Fruit fly (Drosophila melanogaster) whole organism, embryonic: ENCODE results near the gene east.
A peak's percentile ranks its signal among the peaks of the same experiment; 100 is the strongest.

ENCODE experiments used
- ATbp ChIP-seq: fragments of 200-800 bp; sonication (Bioruptor generic); optimal IDR thresholded peaks from 2 replicates; lab custom pipeline; 2017; ENCODE audit warnings: missing biosample characterization, mild to moderate bottlenecking, missing genetic modification characterization, missing genetic modification reagents
- Adf1 ChIP-seq: fragments of 200-800 bp; sonication (Bioruptor generic); IDR thresholded peaks from 2 replicates; pipeline ENCODE4 v1.3.6; 2022; ENCODE audit warnings: missing biosample characterization, missing genetic modification characterization
- Blimp-1 ChIP-seq: fragments of 200-800 bp; sonication (Bioruptor generic); optimal IDR thresholded peaks from 3 replicates; lab custom pipeline; 2018; ENCODE audit warnings: missing biosample characterization, missing genetic modification characterization, mild to moderate bottlenecking, moderate library complexity, missing genetic modification reagents
- CG10431 ChIP-seq: fragments of 200-800 bp; sonication (Bioruptor generic); optimal IDR thresholded peaks from 3 replicates; lab custom pipeline; 2018; ENCODE audit warnings: missing biosample characterization, mild to moderate bottlenecking, missing genetic modification characterization
- CG13296 ChIP-seq: fragments of 200-800 bp; sonication (Bioruptor generic); optimal IDR thresholded peaks from 3 replicates; lab custom pipeline; 2018; ENCODE audit warnings: missing biosample characterization, mild to moderate bottlenecking, missing genetic modification characterization
- CG14050 ChIP-seq: fragments of 200-800 bp; sonication (Bioruptor generic); IDR thresholded peaks from 3 replicates; pipeline ENCODE4 v1.3.6; 2022; ENCODE audit warnings: missing biosample characterization, missing genetic modification characterization
- CG14441 ChIP-seq: fragments of 200-800 bp; sonication (Bioruptor generic); IDR thresholded peaks from 2 replicates; pipeline ENCODE4 v1.3.6; 2022; ENCODE audit warnings: missing biosample characterization, missing genetic modification characterization
- CG14667 ChIP-seq: fragments of 200-800 bp; sonication (Bioruptor generic); IDR thresholded peaks from 2 replicates; pipeline ENCODE4 v1.3.6; 2022; ENCODE audit warnings: missing biosample characterization, missing genetic modification characterization
- CG1529 ChIP-seq: fragments of 200-800 bp; sonication (Bioruptor generic); optimal IDR thresholded peaks from 3 replicates; lab custom pipeline; 2018; ENCODE audit warnings: missing biosample characterization, missing genetic modification characterization
- CG17802 ChIP-seq: fragments of 200-800 bp; sonication (Bioruptor generic); optimal IDR thresholded peaks from 2 replicates; lab custom pipeline; 2018; ENCODE audit warnings: missing biosample characterization, mild to moderate bottlenecking, missing genetic modification characterization, moderate library complexity
- CG3407 ChIP-seq: fragments of 200-800 bp; sonication (Bioruptor generic); optimal IDR thresholded peaks from 2 replicates; lab custom pipeline; 2018; ENCODE audit warnings: missing biosample characterization, mild to moderate bottlenecking, missing genetic modification characterization
- CG4282 ChIP-seq: fragments of 200-800 bp; sonication (Bioruptor generic); optimal IDR thresholded peaks from 2 replicates; lab custom pipeline; 2016; ENCODE audit warnings: missing biosample characterization, missing genetic modification characterization
- CG4360 ChIP-seq: fragments of 200-800 bp; sonication (Bioruptor generic); IDR thresholded peaks from 2 replicates; pipeline ENCODE4 v1.3.6; 2022; ENCODE audit warnings: missing biosample characterization, missing genetic modification characterization
- CG43689 ChIP-seq: fragments of 200-800 bp; sonication (Bioruptor generic); IDR thresholded peaks from 2 replicates; pipeline ENCODE4 v1.3.6; 2022; ENCODE audit warnings: missing biosample characterization, missing genetic modification characterization
- CG4707 ChIP-seq: fragments of 200-800 bp; sonication (Bioruptor generic); optimal IDR thresholded peaks from 2 replicates; lab custom pipeline; 2018; ENCODE audit warnings: missing biosample characterization, mild to moderate bottlenecking, missing genetic modification characterization, moderate library complexity
- CG5180 ChIP-seq: fragments of 200-800 bp; sonication (Bioruptor generic); optimal IDR thresholded peaks from 3 replicates; lab custom pipeline; 2017; ENCODE audit warnings: missing biosample characterization, missing genetic modification characterization, mild to moderate bottlenecking, moderate library complexity, missing genetic modification reagents
- CG6272 ChIP-seq: fragments of 200-800 bp; sonication (Bioruptor generic); IDR thresholded peaks from 2 replicates; pipeline ENCODE4 v1.3.6; 2022; ENCODE audit warnings: missing biosample characterization, missing genetic modification characterization
- CG7357 ChIP-seq: fragments of 200-800 bp; sonication (Bioruptor generic); IDR thresholded peaks from 3 replicates; pipeline ENCODE4 v1.3.6; 2022; ENCODE audit warnings: missing biosample characterization, missing genetic modification characterization
- CG8290 ChIP-seq, 3 experiments: fragments of 200-800 bp; sonication (Bioruptor generic); optimal IDR thresholded peaks; 2 replicates each; lab custom pipeline; 2016 to 2019; ENCODE audit warnings: missing biosample characterization in 3 of 3, missing genetic modification characterization in 3 of 3, mild to moderate bottlenecking in 2 of 3, moderate library complexity in 1 of 3
- CG8924 ChIP-seq: fragments of 200-800 bp; optimal IDR thresholded peaks from 3 replicates; lab custom pipeline; 2019; ENCODE audit warnings: missing biosample characterization, mild to moderate bottlenecking, missing genetic modification characterization, moderate library complexity
- CG9609 ChIP-seq: fragments of 200-800 bp; sonication (Bioruptor generic); optimal IDR thresholded peaks from 3 replicates; lab custom pipeline; 2016; ENCODE audit warnings: missing biosample characterization, missing genetic modification characterization
- CG9932 ChIP-seq: fragments of 200-800 bp; sonication (Bioruptor generic); IDR thresholded peaks from 2 replicates; pipeline ENCODE4 v1.3.6; 2022; ENCODE audit warnings: missing biosample characterization, missing genetic modification characterization
- Dad ChIP-seq: fragments of 200-800 bp; sonication (Bioruptor generic); optimal IDR thresholded peaks from 3 replicates; lab custom pipeline; 2016; ENCODE audit warnings: missing biosample characterization, missing genetic modification characterization
- Deaf1 ChIP-seq: fragments of 200-800 bp; optimal IDR thresholded peaks from 3 replicates; lab custom pipeline; 2019; ENCODE audit warnings: missing biosample characterization, mild to moderate bottlenecking, missing genetic modification characterization, moderate library complexity
- Dref ChIP-seq: fragments of 200-800 bp; sonication (Bioruptor generic); IDR thresholded peaks from 2 replicates; pipeline ENCODE4 v1.3.6; 2022; ENCODE audit warnings: missing biosample characterization, missing genetic modification characterization
- Drgx ChIP-seq: fragments of 200-800 bp; sonication (Bioruptor generic); IDR thresholded peaks from 2 replicates; pipeline ENCODE4 v1.3.6; 2022; ENCODE audit warnings: missing biosample characterization, missing genetic modification characterization
- HLH54F ChIP-seq: fragments of 200-800 bp; sonication (Bioruptor generic); optimal IDR thresholded peaks from 3 replicates; lab custom pipeline; 2016; ENCODE audit warnings: missing biosample characterization, missing genetic modification characterization
- Hand ChIP-seq: fragments of 200-800 bp; sonication (Bioruptor generic); optimal IDR thresholded peaks from 2 replicates; lab custom pipeline; 2017; ENCODE audit warnings: mild to moderate bottlenecking, missing biosample characterization, missing genetic modification reagents, missing genetic modification characterization
- Med ChIP-seq: fragments of 200-800 bp; sonication (Bioruptor generic); peaks from one replicate; lab custom pipeline; 2016; ENCODE audit warnings: missing biosample characterization, missing genetic modification characterization, mild to moderate bottlenecking, inconsistent platforms, moderate library complexity
- Pdp1 ChIP-seq, 2 experiments: fragments of 200-800 bp; sonication (Bioruptor generic); optimal IDR thresholded peaks; 3 replicates each; lab custom pipeline; 2016; ENCODE audit warnings: missing biosample characterization in 2 of 2, missing genetic modification characterization in 2 of 2, mild to moderate bottlenecking in 1 of 2, moderate library complexity in 1 of 2
- crol ChIP-seq: fragments of 200-800 bp; sonication (Bioruptor generic); IDR thresholded peaks from 2 replicates; pipeline ENCODE4 v1.3.6; 2022; ENCODE audit warnings: missing biosample characterization, missing genetic modification characterization
- cwo ChIP-seq: fragments of 200-800 bp; sonication (Bioruptor generic); optimal IDR thresholded peaks from 3 replicates; lab custom pipeline; 2017; ENCODE audit warnings: missing biosample characterization, missing genetic modification characterization, mild to moderate bottlenecking, moderate library complexity, missing genetic modification reagents
- dmrt99B ChIP-seq: fragments of 200-800 bp; sonication (Bioruptor generic); optimal IDR thresholded peaks from 2 replicates; lab custom pipeline; 2018; ENCODE audit warnings: missing biosample characterization, mild to moderate bottlenecking, missing genetic modification characterization, moderate library complexity
- dpn ChIP-seq, 2 experiments: fragments of 200-800 bp; sonication (Bioruptor generic); optimal IDR thresholded peaks; 3 replicates each; lab custom pipeline; 2016; ENCODE audit warnings: missing biosample characterization in 2 of 2, missing genetic modification characterization in 2 of 2
- fd64A ChIP-seq: fragments of 200-800 bp; sonication (Bioruptor generic); optimal IDR thresholded peaks from 3 replicates; lab custom pipeline; 2018; ENCODE audit warnings: missing biosample characterization, mild to moderate bottlenecking, missing genetic modification characterization
- jing ChIP-seq: fragments of 200-800 bp; sonication (Bioruptor generic); optimal IDR thresholded peaks from 2 replicates; lab custom pipeline; 2018; ENCODE audit warnings: missing biosample characterization, mild to moderate bottlenecking, missing genetic modification characterization
- otp ChIP-seq: fragments of 200-800 bp; sonication (Bioruptor generic); IDR thresholded peaks from 3 replicates; pipeline ENCODE4, ENCODE4 v1.3.6; 2022; ENCODE audit warnings: missing biosample characterization, missing genetic modification characterization
- pros ChIP-seq: fragments of 200-800 bp; sonication (Bioruptor generic); optimal IDR thresholded peaks from 3 replicates; lab custom pipeline; 2019; ENCODE audit warnings: missing biosample characterization, mild to moderate bottlenecking, missing genetic modification characterization, moderate library complexity
- sr ChIP-seq: fragments of 200-800 bp; sonication (Bioruptor generic); IDR thresholded peaks from 3 replicates; pipeline ENCODE4 v1.3.6; 2022; ENCODE audit warnings: missing biosample characterization, missing genetic modification characterization
- vvl ChIP-seq: fragments of 200-800 bp; sonication (Bioruptor generic); IDR thresholded peaks from 2 replicates; pipeline ENCODE4 v1.3.6; 2022; ENCODE audit warnings: missing biosample characterization, missing genetic modification characterization
- zfh1 ChIP-seq: fragments of 200-800 bp; sonication (Bioruptor generic); IDR thresholded peaks from 3 replicates; pipeline ENCODE4 v1.3.6; 2022; ENCODE audit warnings: missing biosample characterization, missing genetic modification characterization

The east gene

DNA sequence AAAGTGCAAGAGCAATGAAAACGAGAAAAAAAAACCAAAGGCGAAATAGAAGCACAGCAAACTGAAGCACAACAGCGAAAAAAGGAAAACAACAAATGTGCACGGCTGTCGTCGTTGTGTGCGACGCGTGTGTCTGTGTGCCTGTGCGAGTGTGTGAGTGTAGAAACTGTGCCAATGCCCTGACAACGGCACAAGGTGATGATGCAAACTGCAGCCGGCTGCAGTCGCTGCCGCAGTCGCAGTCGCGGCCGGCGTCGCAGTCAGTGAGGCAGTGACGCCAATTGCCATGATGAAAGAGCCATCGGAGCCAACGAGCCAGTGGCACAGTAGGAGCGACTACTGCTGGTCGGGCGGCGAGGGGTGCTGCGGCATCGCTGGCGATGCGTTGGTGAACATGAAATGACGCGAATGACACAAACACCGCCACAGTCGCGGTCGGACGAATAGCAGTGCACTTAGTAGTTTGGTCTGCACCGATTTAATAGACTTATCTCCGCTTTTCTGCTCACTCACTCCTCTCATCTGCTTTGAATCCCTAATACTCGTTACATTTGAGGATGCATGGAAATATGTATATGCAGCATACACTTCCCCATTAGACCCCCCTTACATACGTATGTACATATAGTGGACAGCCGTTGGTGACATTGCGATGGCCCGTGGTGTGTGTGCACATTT lies 41.9 kb upstream of the east start (continued):
- TF ChIP-seq HLH54F (GFP tag; lab: Kevin White, UChicago) (no peak), Adf1 (GFP tag; lab: Robert Waterston, UW) (peak; percentile 47), dpn (GFP tag; optimal IDR thresholded peaks at IDR 0.05; lab: Kevin White, UChicago) (peak; percentile 28 to 65), CG43689 (GFP tag; lab: Robert Waterston, UW) (no peak), CG4360 (GFP tag; lab: Robert Waterston, UW) (no peak), CG7357 (GFP tag; lab: Robert Waterston, UW) (peak; percentile 57; the same call in 2 of the 3 replicates), CG4707 (GFP tag; lab: Kevin White, UChicago) (peak; percentile 64), CG8290 (GFP tag; optimal IDR thresholded peaks at IDR 0.05; lab: Kevin White, UChicago) (peak; percentile 19), CG8290 (tag; optimal IDR thresholded peaks at IDR 0.05; lab: Kevin White, UChicago) (peak in 1 of 2 experiments; percentile 76), CG17802 (tag; lab: Kevin White, UChicago) (peak; percentile 40), Dad (GFP tag; lab: Kevin White, UChicago) (no peak), CG14667 (GFP tag; lab: Robert Waterston, UW) (0 out of 2 replicates have a peak, but pooled peaks have one; percentile 24), cwo (peak; percentile 38), zfh1 (GFP tag; lab: Robert Waterston, UW) (peak; percentile 52; the same call in 1 of the 3 replicates), Hand (GFP tag; lab: Kevin White, UChicago) (no peak), sr (0 out of 3 replicates have a peak, but pooled peaks have one; percentile 15), CG8924 (peak; percentile 61), fd64A (peak; percentile 75), ATbp (GFP tag; lab: Kevin White, UChicago) (peak; percentile 87), otp (GFP tag; lab: Robert Waterston, UW) (0 out of 3 replicates have a peak, but pooled peaks have one; percentile 31), CG14050 (GFP tag; lab: Robert Waterston, UW) (peak; percentile 18; the same call in 1 of the 3 replicates), CG1529 (peak; percentile 73), CG6272 (GFP tag; lab: Robert Waterston, UW) (no peak), CG5180 (GFP tag; lab: Kevin White, UChicago) (peak; percentile 75), CG9609 (GFP tag; lab: Kevin White, UChicago) (peak; percentile 38), crol (GFP tag; lab: Robert Waterston, UW) (peak; percentile 66), CG3407 (GFP tag; lab: Kevin White, UChicago) (peak; percentile 40), jing (GFP tag; lab: Kevin White, UChicago) (peak; percentile 71), dmrt99B (tag; lab: Kevin White, UChicago) (peak; percentile 87), Dref (GFP tag; lab: Robert Waterston, UW) (no peak), Med (GFP tag; lab: Kevin White, UChicago) (peak; percentile 74), CG14441 (GFP tag; lab: Robert Waterston, UW) (peak; percentile 29; the same call in 1 of the 2 replicates), CG10431 (GFP tag; lab: Kevin White, UChicago) (peak; percentile 25)

DNA sequence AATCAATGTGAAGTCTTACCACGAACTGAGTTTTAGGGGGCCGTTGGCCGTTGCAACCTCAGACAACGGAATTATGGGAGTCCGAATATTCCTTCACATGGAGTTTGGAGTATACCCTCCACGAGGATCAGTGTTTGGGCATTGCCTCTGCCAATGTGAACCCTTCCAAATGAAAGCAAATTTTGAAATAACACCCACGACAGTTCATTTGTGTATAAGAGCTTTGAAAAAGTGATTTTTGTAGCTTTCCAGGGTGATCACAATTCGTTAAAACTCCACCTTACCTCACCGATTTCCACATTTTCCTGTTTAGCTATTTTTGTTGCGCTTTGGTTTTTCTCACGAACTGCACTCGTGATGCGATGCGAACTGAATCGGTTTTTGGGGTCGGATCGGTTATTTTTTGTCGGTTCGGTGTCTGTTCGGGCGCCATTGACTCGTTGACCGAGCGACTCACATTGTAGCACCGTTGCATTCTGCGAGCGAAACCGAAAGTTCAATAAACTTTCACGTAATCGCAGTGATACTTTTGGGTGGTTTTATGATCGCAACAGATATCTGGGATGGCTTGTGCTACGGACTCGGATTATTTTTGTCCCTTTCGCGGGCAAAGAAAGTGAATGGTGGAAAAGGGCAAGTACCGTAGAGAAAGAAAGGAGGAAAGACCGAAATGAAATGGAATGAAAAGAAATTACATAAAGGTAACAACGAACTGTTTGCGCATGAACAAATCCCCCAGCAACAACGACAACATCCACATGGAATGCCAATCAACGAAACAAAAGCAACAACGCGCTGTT lies 40.7 kb upstream of the east start:
- TF ChIP-seq CG9932 (GFP tag; lab: Robert Waterston, UW) (no peak), Blimp-1 (peak; percentile 91), Drgx (GFP tag; lab: Robert Waterston, UW) (peak; percentile 66), Pdp1 (GFP tag; optimal IDR thresholded peaks at IDR 0.05; lab: Kevin White, UChicago) (peak in 1 of 2 experiments; percentile 70), vvl (0 out of 2 replicates have a peak, but pooled peaks have one; percentile 5), CG13296 (GFP tag; lab: Kevin White, UChicago) (no peak), Deaf1 (peak; percentile 77), CG4282 (GFP tag; lab: Kevin White, UChicago) (no peak), pros (GFP tag; lab: Kevin White, UChicago) (peak; percentile 18)
